Worm (Caenorhabditis elegans) whole organism, L2 larva: Measurements from ENCODE around the gene cthd-1.

ENCODE experiments used
- F13H6.1 ChIP-seq: sonication (generic microtip); optimal IDR thresholded peaks from 2 replicates; lab custom pipeline; 2016; ENCODE audit warnings: missing genetic modification characterization, missing compliant biosample characterization
- R02D3.7 ChIP-seq: fragments of 150-350 bp; optimal IDR thresholded peaks from 2 replicates; lab custom pipeline; 2014; ENCODE audit warnings: missing biosample characterization, missing genetic modification characterization
- aly-2 ChIP-seq: fragments of 150-350 bp; optimal IDR thresholded peaks from 2 replicates; lab custom pipeline; 2014; ENCODE audit warnings: missing biosample characterization, missing genetic modification characterization
- ama-1 ChIP-seq: fragments of 150-350 bp; optimal IDR thresholded peaks from 2 replicates; lab custom pipeline; 2018; ENCODE audit warnings: inconsistent platforms
- ceh-82 ChIP-seq: fragments of 150-350 bp; optimal IDR thresholded peaks from 2 replicates; lab custom pipeline; 2014; ENCODE audit warnings: missing biosample characterization, missing genetic modification characterization
- egl-27 ChIP-seq: sonication (generic microtip); optimal IDR thresholded peaks from 3 replicates; lab custom pipeline; 2017; ENCODE audit warnings: missing biosample characterization, missing genetic modification reagents, missing genetic modification characterization
- lin-13 ChIP-seq: fragments of 150-350 bp; optimal IDR thresholded peaks from 2 replicates; lab custom pipeline; 2014; ENCODE audit warnings: missing biosample characterization, missing genetic modification reagents, missing genetic modification characterization
- mdl-1 ChIP-seq, 2 experiments: fragments of 150-350 bp in 1 of 2; sonication (generic microtip) in 1 of 2; optimal IDR thresholded peaks; 2 replicates each; lab custom pipeline; 2017; ENCODE audit warnings: missing biosample characterization in 2 of 2, missing genetic modification characterization in 2 of 2
- nhr-10 ChIP-seq: sonication (generic microtip); optimal IDR thresholded peaks from 2 replicates; lab custom pipeline; 2017; ENCODE audit warnings: missing biosample characterization, missing genetic modification characterization
- nhr-237 ChIP-seq: fragments of 150-350 bp; optimal IDR thresholded peaks from 2 replicates; lab custom pipeline; 2014; ENCODE audit warnings: missing biosample characterization, missing genetic modification characterization

- no peak for TF ChIP-seq R02D3.7
- TF ChIP-seq nhr-237 (tag; lab: Kevin White, UChicago): no peak
- TF ChIP-seq nhr-10: no peak
- TF ChIP-seq mdl-1 (tag; optimal IDR thresholded peaks at IDR 0.05; lab: Kevin White, UChicago): no peak
- no peak for TF ChIP-seq ceh-82 (tag; lab: Kevin White, UChicago)
- TF ChIP-seq lin-13 (GFP tag; lab: Kevin White, UChicago): no peak
- TF ChIP-seq egl-27 (tag; lab: Kevin White, UChicago): no peak
- no peak for TF ChIP-seq aly-2 (tag; lab: Kevin White, UChicago)
- no peak for TF ChIP-seq F13H6.1 (tag; lab: Kevin White, UChicago)
- no peak for TF ChIP-seq ama-1 (lab: Kevin White, UChicago)
These were observed 38.3 kb downstream of the cthd-1 start, which contains the start of gene str-188 for ce11 chrV:9716397-9716796.
